Worm (Caenorhabditis elegans) whole organism, L2 larva: Measurements from ENCODE around the gene C05D11.8.

Source experiments
- Y55F3AM.14 ChIP-seq: fragments of 200-800 bp; sonication (Bioruptor generic); optimal IDR thresholded peaks from 2 replicates; lab custom pipeline; 2018; ENCODE audit warnings: mild to moderate bottlenecking, missing genetic modification characterization, missing compliant biosample characterization
- alr-1 ChIP-seq: fragments of 150-350 bp; optimal IDR thresholded peaks from 2 replicates; lab custom pipeline; 2014; ENCODE audit warnings: missing biosample characterization, missing genetic modification characterization
- egl-27 ChIP-seq: sonication (generic microtip); optimal IDR thresholded peaks from 3 replicates; lab custom pipeline; 2017; ENCODE audit warnings: missing biosample characterization, missing genetic modification reagents, missing genetic modification characterization
- lin-13 ChIP-seq: fragments of 150-350 bp; optimal IDR thresholded peaks from 2 replicates; lab custom pipeline; 2014; ENCODE audit warnings: missing biosample characterization, missing genetic modification reagents, missing genetic modification characterization
- lsy-2 ChIP-seq, 2 experiments: fragments of 150-350 bp in 1 of 2; sonication (generic microtip) in 1 of 2; optimal IDR thresholded peaks; 2 replicates each; lab custom pipeline; 2014 to 2017; ENCODE audit warnings: missing biosample characterization in 2 of 2, missing genetic modification characterization in 2 of 2
- mdl-1 ChIP-seq, 2 experiments: fragments of 150-350 bp in 1 of 2; sonication (generic microtip) in 1 of 2; optimal IDR thresholded peaks; 2 replicates each; lab custom pipeline; 2017; ENCODE audit warnings: missing biosample characterization in 2 of 2, missing genetic modification characterization in 2 of 2
- nhr-25 ChIP-seq: fragments of 150-350 bp; sonication (generic microtip); optimal IDR thresholded peaks from 3 replicates; lab custom pipeline; 2014; ENCODE audit warnings: missing biosample characterization, missing genetic modification characterization
- nhr-77 ChIP-seq: fragments of 150-350 bp; optimal IDR thresholded peaks from 2 replicates; lab custom pipeline; 2014; ENCODE audit warnings: missing biosample characterization, missing genetic modification characterization
- sem-4 ChIP-seq: fragments of 150-350 bp; optimal IDR thresholded peaks from 2 replicates; lab custom pipeline; 2014; ENCODE audit warnings: missing biosample characterization, missing genetic modification reagents, missing genetic modification characterization
- ztf-11 ChIP-seq: sonication (generic microtip); optimal IDR thresholded peaks from 2 replicates; lab custom pipeline; 2017; ENCODE audit warnings: missing biosample characterization, missing genetic modification characterization

DNA sequence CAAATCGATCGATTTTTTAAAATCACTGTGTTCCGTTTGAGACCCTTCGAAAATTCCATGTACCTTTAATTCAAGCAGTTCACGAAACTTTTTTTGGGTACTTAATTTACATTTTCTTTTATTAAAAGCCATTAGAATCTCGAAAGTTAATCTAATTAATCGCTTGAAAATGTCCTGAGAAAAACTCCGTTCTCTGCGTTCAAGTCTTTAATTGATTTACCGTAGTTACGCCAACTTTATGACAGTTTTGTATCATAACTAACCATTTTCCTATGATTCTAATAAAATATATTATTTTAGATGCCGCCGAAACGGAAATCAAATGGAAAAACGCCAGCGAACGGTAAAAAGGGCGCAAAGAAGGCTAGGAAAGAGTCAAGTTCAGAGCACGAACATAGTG, 27.1 kb upstream of the C05D11.8 start, which contains the start of gene jhdm-1:
- TF ChIP-seq Y55F3AM.14 (GFP tag; lab: Kevin White, UChicago) (no peak), alr-1 (tag; lab: Kevin White, UChicago) (no peak), ztf-11 (tag; lab: Kevin White, UChicago) (no peak), lsy-2 (tag; optimal IDR thresholded peaks at IDR 0.05; lab: Kevin White, UChicago) (no peak), lin-13 (GFP tag; lab: Kevin White, UChicago) (no peak), egl-27 (tag; lab: Kevin White, UChicago) (no peak), sem-4 (no peak), nhr-77 (tag; lab: Kevin White, UChicago) (no peak), mdl-1 (tag; optimal IDR thresholded peaks at IDR 0.05; lab: Kevin White, UChicago) (no peak), nhr-25 (no peak)
